Worm (Caenorhabditis elegans) whole organism, L4/young adult: ENCODE results near the gene M04D8.4.

Source experiments
- W03F9.2 ChIP-seq: fragments of 150-350 bp; optimal IDR thresholded peaks from 2 replicates; lab custom pipeline; 2014; ENCODE audit warnings: missing biosample characterization, missing genetic modification characterization
- him-1 ChIP-seq: sonication (generic microtip); optimal IDR thresholded peaks from 2 replicates; lab custom pipeline; 2016; ENCODE audit warnings: missing genotype, missing genetic modification reagents, missing genetic modification characterization, missing compliant biosample characterization

- TF ChIP-seq W03F9.2 = no peak
- no peak for TF ChIP-seq him-1 (tag; lab: Kevin White, UChicago)
These were observed 2.8 kb upstream of the M04D8.4 start, which contains the start of gene M04D8.5 for ce11 chrIII:10033213-10033612.
